Worm (Caenorhabditis elegans) whole organism, young adult: Measurements from ENCODE around the gene cha-1.

Experiments
- F33H1.4 ChIP-seq: fragments of 200-800 bp; sonication (Bioruptor generic); IDR thresholded peaks from 2 replicates; pipeline ENCODE4 v1.3.6; 2022; ENCODE audit warnings: missing genetic modification reagents, missing genetic modification characterization, missing compliant biosample characterization
- F37B4.10 ChIP-seq: fragments of 200-800 bp; sonication (Bioruptor generic); IDR thresholded peaks from 2 replicates; pipeline ENCODE4 v1.3.6; 2022; ENCODE audit warnings: missing genetic modification characterization, missing compliant biosample characterization
- Y53G8AR.9 ChIP-seq: fragments of 200-800 bp; sonication (Bioruptor generic); conservative IDR thresholded peaks from 2 replicates; pipeline ENCODE4 v1.3.6; 2022; ENCODE audit warnings: missing genetic modification reagents, missing genetic modification characterization, missing compliant biosample characterization
- Y56A3A.18 ChIP-seq: fragments of 200-800 bp; sonication (Bioruptor generic); IDR thresholded peaks from 2 replicates; pipeline ENCODE4 v1.3.6; 2022; ENCODE audit warnings: missing genetic modification reagents, missing genetic modification characterization, missing compliant biosample characterization
- Y67H2A.10 ChIP-seq: fragments of 200-800 bp; sonication (Bioruptor generic); conservative IDR thresholded peaks from 2 replicates; pipeline ENCODE4 v1.3.6; 2022; ENCODE audit warnings: missing genetic modification reagents, missing genetic modification characterization, missing compliant biosample characterization
- aptf-2 ChIP-seq: fragments of 200-800 bp; sonication (Bioruptor generic); conservative IDR thresholded peaks from 2 replicates; pipeline ENCODE4 v1.3.6; 2022; ENCODE audit warnings: missing genetic modification reagents, missing genetic modification characterization, missing compliant biosample characterization
- aptf-3 ChIP-seq: fragments of 200-800 bp; sonication (Bioruptor generic); IDR thresholded peaks from 2 replicates; pipeline ENCODE4 v1.3.6; 2022; ENCODE audit warnings: missing genetic modification characterization, missing compliant biosample characterization
- bed-1 ChIP-seq: fragments of 200-800 bp; sonication (Bioruptor generic); IDR thresholded peaks from 2 replicates; pipeline ENCODE4 v1.3.6; 2022; ENCODE audit warnings: missing genetic modification reagents, missing genetic modification characterization, missing compliant biosample characterization
- bed-2 ChIP-seq: fragments of 200-800 bp; sonication (Bioruptor generic); IDR thresholded peaks from 2 replicates; pipeline ENCODE4 v1.3.6; 2022; ENCODE audit warnings: missing genetic modification reagents, missing genetic modification characterization, missing compliant biosample characterization
- ccch-3 ChIP-seq: fragments of 200-800 bp; sonication (Bioruptor generic); optimal IDR thresholded peaks from 2 replicates; lab custom pipeline; 2018; ENCODE audit warnings: mild to moderate bottlenecking, missing genetic modification characterization, missing compliant biosample characterization
- ceh-100 ChIP-seq: fragments of 200-800 bp; sonication (Bioruptor generic); IDR thresholded peaks from 2 replicates; pipeline ENCODE4 v1.3.6; 2022; ENCODE audit warnings: missing genetic modification reagents, missing genetic modification characterization, missing compliant biosample characterization
- ceh-40 ChIP-seq: fragments of 200-800 bp; sonication (Bioruptor generic); IDR thresholded peaks from 2 replicates; pipeline ENCODE4 v1.3.6; 2022; ENCODE audit warnings: missing genetic modification characterization, missing compliant biosample characterization
- ceh-58 ChIP-seq: fragments of 200-800 bp; sonication (Bioruptor generic); IDR thresholded peaks from 2 replicates; pipeline ENCODE4 v1.3.6; 2022; ENCODE audit warnings: missing genetic modification characterization, missing compliant biosample characterization
- efl-1 ChIP-seq: fragments of 150-350 bp; optimal IDR thresholded peaks from 2 replicates; lab custom pipeline; 2014; ENCODE audit warnings: missing biosample characterization, missing genetic modification reagents, missing genetic modification characterization
- hlh-12 ChIP-seq: sonication (generic microtip); optimal IDR thresholded peaks from 2 replicates; lab custom pipeline; 2016; ENCODE audit warnings: missing genetic modification characterization, missing compliant biosample characterization
- hmg-1.2 ChIP-seq: fragments of 200-800 bp; sonication (Bioruptor generic); IDR thresholded peaks from 2 replicates; pipeline ENCODE4 v1.3.6; 2022; ENCODE audit warnings: missing genetic modification reagents, missing genetic modification characterization, missing compliant biosample characterization
- hrde-1 ChIP-seq: sonication (generic microtip); optimal IDR thresholded peaks from 2 replicates; lab custom pipeline; 2016; ENCODE audit warnings: missing genetic modification characterization, mild to moderate bottlenecking, missing compliant biosample characterization, moderate library complexity, missing genotype, missing genetic modification reagents, borderline replicate concordance
- hsf-1 ChIP-seq: fragments of 200-800 bp; sonication (Bioruptor generic); IDR thresholded peaks from 2 replicates; pipeline ENCODE4 v1.3.6; 2022; ENCODE audit warnings: missing genetic modification reagents, missing genetic modification characterization, missing compliant biosample characterization
- lag-1 ChIP-seq: fragments of 200-800 bp; sonication (Bioruptor generic); IDR thresholded peaks from 2 replicates; pipeline ENCODE4 v1.3.6; 2022; ENCODE audit warnings: missing genetic modification reagents, missing genetic modification characterization, missing compliant biosample characterization
- lin-40 ChIP-seq: sonication (generic microtip); optimal IDR thresholded peaks from 2 replicates; lab custom pipeline; 2016; ENCODE audit warnings: missing genetic modification characterization, mild to moderate bottlenecking, missing compliant biosample characterization, missing genotype, missing genetic modification reagents
- lir-1 ChIP-seq: fragments of 200-800 bp; sonication (Bioruptor generic); conservative IDR thresholded peaks from 2 replicates; pipeline ENCODE4 v1.3.6; 2022; ENCODE audit warnings: missing genetic modification reagents, missing genetic modification characterization, missing compliant biosample characterization
- madf-10 ChIP-seq: sonication (generic microtip); optimal IDR thresholded peaks from 2 replicates; lab custom pipeline; 2016; ENCODE audit warnings: mild to moderate bottlenecking, missing genetic modification characterization, missing compliant biosample characterization
- madf-3 ChIP-seq: fragments of 200-800 bp; sonication (Bioruptor generic); IDR thresholded peaks from 2 replicates; pipeline ENCODE4 v1.3.6; 2022; ENCODE audit warnings: missing genetic modification reagents, missing genetic modification characterization, missing compliant biosample characterization
- nhr-179 ChIP-seq: sonication (generic microtip); optimal IDR thresholded peaks from 2 replicates; lab custom pipeline; 2016; ENCODE audit warnings: mild to moderate bottlenecking, missing genetic modification characterization, missing compliant biosample characterization
- nhr-80 ChIP-seq: sonication (generic microtip); optimal IDR thresholded peaks from 2 replicates; lab custom pipeline; 2016; ENCODE audit warnings: missing genetic modification characterization, missing compliant biosample characterization
- nhr-90 ChIP-seq: sonication (generic microtip); optimal IDR thresholded peaks from 2 replicates; lab custom pipeline; 2016; ENCODE audit warnings: missing genotype, mild to moderate bottlenecking, missing genetic modification characterization, missing compliant biosample characterization
- pbrm-1 ChIP-seq: fragments of 200-800 bp; sonication (Bioruptor generic); IDR thresholded peaks from 2 replicates; pipeline ENCODE4 v1.3.6; 2022; ENCODE audit warnings: missing genetic modification reagents, missing genetic modification characterization, missing compliant biosample characterization
- pha-4 ChIP-seq: fragments of 150-350 bp; sonication (generic microtip); optimal IDR thresholded peaks from 2 replicates; lab custom pipeline; 2014; ENCODE audit warnings: missing biosample characterization, missing genetic modification reagents, missing genetic modification characterization
- rcor-1 ChIP-seq: fragments of 200-800 bp; sonication (Bioruptor generic); IDR thresholded peaks from 2 replicates; pipeline ENCODE4 v1.3.6; 2022; ENCODE audit warnings: missing genetic modification reagents, missing genetic modification characterization, missing compliant biosample characterization
- rpc-1 ChIP-seq, 2 experiments: fragments of 150-350 bp in 1 of 2; sonication (generic microtip) in 1 of 2; optimal IDR thresholded peaks; 2 replicates each; lab custom pipeline; 2014 to 2018; ENCODE audit warnings: missing biosample characterization in 1 of 2, missing genetic modification characterization in 1 of 2, missing genetic modification reagents in 1 of 2, missing genotype in 1 of 2
- snpc-3.4 ChIP-seq: sonication (generic microtip); optimal IDR thresholded peaks from 2 replicates; lab custom pipeline; 2017; ENCODE audit warnings: missing genetic modification characterization, mild to moderate bottlenecking, missing compliant biosample characterization, antibody characterized with exemption, moderate library complexity, missing genotype, missing genetic modification reagents
- tbx-9 ChIP-seq: sonication (generic microtip); optimal IDR thresholded peaks from 2 replicates; lab custom pipeline; 2016; ENCODE audit warnings: borderline replicate concordance, missing genetic modification characterization, inconsistent platforms, missing compliant biosample characterization
- unc-130 ChIP-seq: sonication (generic microtip); optimal IDR thresholded peaks from 2 replicates; lab custom pipeline; 2016; ENCODE audit warnings: missing genetic modification reagents, missing genetic modification characterization, missing compliant biosample characterization
- zim-3 ChIP-seq: sonication (generic microtip); optimal IDR thresholded peaks from 2 replicates; lab custom pipeline; 2017; ENCODE audit warnings: mild to moderate bottlenecking, missing genetic modification characterization, moderate library complexity, missing compliant biosample characterization
- ztf-18 ChIP-seq: sonication (generic microtip); optimal IDR thresholded peaks from 2 replicates; lab custom pipeline; 2016; ENCODE audit warnings: missing genotype, mild to moderate bottlenecking, missing genetic modification characterization, missing compliant biosample characterization
- ztf-3 ChIP-seq: fragments of 200-800 bp; sonication (Bioruptor generic); optimal IDR thresholded peaks from 2 replicates; lab custom pipeline; 2018; ENCODE audit warnings: mild to moderate bottlenecking, missing genetic modification characterization, missing compliant biosample characterization

cha-1 gene

DNA sequence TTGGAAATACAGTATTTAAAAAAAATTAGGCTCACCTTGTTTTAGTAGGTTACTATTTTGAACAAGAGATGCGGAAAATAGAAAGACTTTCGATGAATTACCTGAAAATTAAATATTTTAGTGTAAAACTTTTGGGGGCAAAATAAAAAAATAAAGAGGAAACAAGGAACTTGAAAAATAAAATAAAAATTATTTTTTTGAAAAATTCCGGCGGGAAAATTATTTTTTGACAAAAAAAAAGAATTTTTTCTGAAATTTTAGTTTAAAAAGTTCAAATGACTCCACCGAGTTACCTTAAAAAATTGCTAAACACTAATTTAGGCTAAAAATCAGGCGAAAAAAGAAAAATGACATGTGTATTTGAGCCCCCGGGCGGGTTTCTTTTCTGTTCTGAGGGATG is at the start of gene cha-1, which contains the start of gene unc-17:
Gene cha-1, minus strand, starts transcription at position 101 of the 400 bp plus-strand sequence.
Gene unc-17, minus strand, starts transcription at position 103 of the 400 bp plus-strand sequence.
- no peak for TF ChIP-seq Y53G8AR.9 (GFP tag; lab: Robert Waterston, UW)
- TF ChIP-seq Y56A3A.18 (GFP tag; lab: Robert Waterston, UW) = no peak
- TF ChIP-seq F37B4.10 (GFP tag; lab: Robert Waterston, UW) = no peak
- TF ChIP-seq bed-1 (GFP tag; lab: Robert Waterston, UW) = no peak
- TF ChIP-seq ceh-100 (GFP tag; lab: Robert Waterston, UW) = no peak
- no peak for TF ChIP-seq snpc-3.4 (tag; lab: Kevin White, UChicago)
- TF ChIP-seq pha-4 (tag; lab: Kevin White, UChicago) = no peak
- TF ChIP-seq rcor-1 (GFP tag; lab: Robert Waterston, UW) = no peak
- no peak for TF ChIP-seq ztf-3 (GFP tag; lab: Kevin White, UChicago)
- TF ChIP-seq unc-130 (GFP tag; lab: Kevin White, UChicago) = no peak
- TF ChIP-seq F33H1.4 (GFP tag; lab: Robert Waterston, UW) = no peak
- TF ChIP-seq ceh-40 (GFP tag; lab: Robert Waterston, UW) = no peak
- TF ChIP-seq lag-1 (GFP tag; lab: Robert Waterston, UW) = no peak
- TF ChIP-seq, all 124 proteins: peak for 0

DNA sequence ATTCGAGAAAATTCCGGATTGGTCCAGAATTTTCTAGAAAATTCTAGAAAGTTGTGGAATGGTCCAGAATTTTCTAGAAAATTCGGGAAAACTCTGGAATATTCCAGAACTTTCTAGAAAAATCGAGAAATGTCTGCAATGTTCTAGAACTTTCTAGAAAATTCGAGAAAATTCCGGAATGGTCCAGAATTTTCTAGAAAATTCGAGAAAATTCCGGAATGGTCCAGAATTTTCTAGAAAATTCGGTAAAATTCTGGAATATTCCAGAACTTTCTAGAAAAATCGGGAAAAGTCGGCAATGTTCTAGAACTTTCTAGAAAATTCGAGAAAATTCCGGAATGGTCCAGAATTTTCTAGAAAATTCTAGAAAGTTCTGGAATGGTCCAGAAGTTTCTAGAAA is 46.7 kb upstream of the cha-1 start:
- TF ChIP-seq hsf-1 = peak; percentile 93
- TF ChIP-seq, all 124 proteins: peak for 1; not testable (repeated sequence) for 123

DNA sequence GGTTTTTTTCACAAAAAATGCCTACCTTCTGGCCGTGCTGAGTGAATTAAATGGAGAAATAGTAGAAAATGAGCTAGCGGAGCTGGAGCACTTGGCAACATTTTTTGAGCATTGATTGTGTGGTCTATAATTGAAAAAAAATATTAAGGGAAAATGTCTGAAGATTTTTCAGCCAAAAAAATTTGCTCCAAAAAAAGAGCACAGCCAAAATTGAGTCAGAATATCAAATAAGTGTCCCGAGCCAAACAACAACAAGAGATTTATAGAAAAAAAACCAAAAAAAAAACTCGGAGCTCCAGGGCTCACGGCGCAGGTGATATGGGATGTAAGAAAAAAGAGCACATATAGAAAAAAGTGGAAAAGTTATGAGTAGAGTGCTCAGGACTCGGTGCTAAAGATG is 44.1 kb upstream of the cha-1 start, which contains the start of gene fmil-1:
Gene fmil-1, minus strand, starts transcription at position 101 of the 400 bp plus-strand sequence.
- TF ChIP-seq lag-1 (GFP tag; lab: Robert Waterston, UW) = no peak
- TF ChIP-seq lir-1 (GFP tag; lab: Robert Waterston, UW) = no peak
- TF ChIP-seq aptf-3 (GFP tag; lab: Robert Waterston, UW) = no peak
- TF ChIP-seq Y67H2A.10 (GFP tag; lab: Robert Waterston, UW) = no peak
- TF ChIP-seq ccch-3 (GFP tag; lab: Kevin White, UChicago) = no peak
- no peak for TF ChIP-seq madf-3
- TF ChIP-seq hlh-12 = no peak
- no peak for TF ChIP-seq nhr-80 (tag; lab: Kevin White, UChicago)
- no peak for TF ChIP-seq ztf-18 (tag; lab: Kevin White, UChicago)
- TF ChIP-seq nhr-179 (tag; lab: Kevin White, UChicago) = no peak
- no peak for TF ChIP-seq hrde-1 (tag; lab: Kevin White, UChicago)
- no peak for TF ChIP-seq zim-3
- TF ChIP-seq tbx-9 (tag; lab: Kevin White, UChicago) = no peak

DNA sequence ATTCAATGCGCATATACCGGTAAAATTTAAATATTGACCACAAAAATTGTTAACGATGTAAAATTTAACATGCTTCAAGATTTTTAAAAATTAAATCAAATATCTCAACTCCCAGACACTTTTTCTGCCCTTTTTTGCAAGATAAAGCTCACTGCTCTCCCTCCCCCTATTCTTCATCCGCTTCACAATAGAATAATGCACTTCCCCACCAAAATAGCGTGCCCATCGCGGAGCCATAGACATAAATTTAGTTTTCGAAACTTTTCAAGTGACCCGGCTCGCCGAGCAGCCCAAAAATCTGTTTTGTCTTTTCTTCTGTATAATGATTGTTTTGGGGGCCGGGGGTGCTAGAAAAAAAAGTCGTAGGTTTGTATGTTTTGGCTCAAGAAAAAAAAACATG is 43.3 kb upstream of the cha-1 start:
- TF ChIP-seq madf-10 (tag; lab: Kevin White, UChicago) = no peak
- TF ChIP-seq nhr-90 (tag; lab: Kevin White, UChicago) = no peak
- TF ChIP-seq lin-40 (tag; lab: Kevin White, UChicago) = no peak
- TF ChIP-seq efl-1 = no peak
- TF ChIP-seq aptf-2 (GFP tag; lab: Robert Waterston, UW) = no peak
- TF ChIP-seq rpc-1 (optimal IDR thresholded peaks at IDR 0.05; lab: Kevin White, UChicago) = no peak
- no peak for TF ChIP-seq rpc-1 (tag; optimal IDR thresholded peaks at IDR 0.05; lab: Kevin White, UChicago)
- no peak for TF ChIP-seq pha-4 (tag; lab: Kevin White, UChicago)
- TF ChIP-seq zim-3 = no peak

DNA sequence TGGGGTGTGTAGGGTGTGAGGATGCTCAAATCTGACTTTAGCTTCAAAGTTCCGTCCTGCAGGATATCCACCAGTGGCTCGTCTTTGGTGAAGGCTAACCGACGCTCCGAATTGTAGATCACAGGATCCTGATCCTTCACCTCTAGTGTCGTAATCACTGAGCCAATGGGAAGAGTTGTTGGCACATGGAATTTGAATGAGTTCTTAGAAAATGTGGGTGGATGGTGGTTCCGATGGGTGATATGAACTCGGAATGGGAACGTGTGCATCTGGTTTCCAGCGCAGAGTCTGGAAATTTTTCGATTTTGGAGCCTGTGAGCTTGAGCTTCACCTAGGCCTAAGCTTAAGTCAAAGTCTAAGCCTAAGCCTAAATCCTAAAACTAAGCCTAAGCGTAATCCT is 42.0 kb upstream of the cha-1 start:
- no peak for TF ChIP-seq madf-3
- no peak for TF ChIP-seq pbrm-1 (GFP tag; lab: Robert Waterston, UW)
- no peak for TF ChIP-seq F37B4.10 (GFP tag; lab: Robert Waterston, UW)
- no peak for TF ChIP-seq ceh-58 (GFP tag; lab: Robert Waterston, UW)
- no peak for TF ChIP-seq bed-2 (GFP tag; lab: Robert Waterston, UW)
- TF ChIP-seq pha-4 (tag; lab: Kevin White, UChicago) = no peak
- TF ChIP-seq hmg-1.2 (GFP tag; lab: Robert Waterston, UW) = no peak
